Fruit fly (Drosophila melanogaster): ENCODE results near the gene CG6678.

CG6678 gene

DNA sequence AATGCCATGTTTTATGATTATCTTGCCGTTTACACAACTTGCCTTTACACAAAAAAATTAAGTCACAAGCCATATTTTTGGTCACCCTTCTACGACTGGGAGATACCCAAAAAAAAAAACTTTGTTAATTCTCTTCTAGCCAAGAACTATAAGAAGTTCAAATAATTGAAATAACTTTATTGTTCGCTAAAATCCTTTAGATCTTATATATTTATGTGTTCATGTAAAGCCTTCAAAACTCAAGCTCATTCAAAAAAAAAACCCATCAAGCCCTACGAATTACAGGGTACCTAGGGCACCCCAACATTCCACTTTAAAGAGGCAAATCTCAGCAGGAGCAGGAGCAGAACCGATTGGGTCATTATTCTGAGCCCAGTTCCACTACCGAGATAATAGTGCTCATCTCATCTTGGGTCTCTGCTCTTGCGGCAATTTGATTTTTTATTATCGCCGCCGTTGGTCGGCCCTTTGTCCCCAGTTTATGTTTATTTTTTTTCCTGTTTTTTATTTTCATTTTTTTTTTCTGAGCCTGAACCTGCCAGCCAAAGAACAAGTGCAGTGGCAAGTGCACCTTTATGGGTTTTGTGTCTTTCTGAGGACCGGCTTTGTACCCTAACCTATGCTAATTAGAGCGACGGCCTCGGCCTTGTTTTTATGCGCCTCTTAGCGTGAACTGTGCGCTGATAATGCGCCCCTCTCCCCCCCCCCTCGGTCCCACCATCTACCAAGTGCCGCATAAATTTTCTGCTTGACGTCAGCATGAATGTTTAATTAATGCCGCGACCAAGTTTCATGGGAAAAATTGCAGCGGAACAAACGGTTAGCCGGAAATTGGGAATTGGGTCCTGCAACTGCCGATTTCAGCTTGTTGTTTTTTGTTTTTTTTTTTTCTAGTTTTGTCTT is 45.1 kb upstream of the CG6678 start:
- no peak for TF ChIP-seq CG11085 (GFP tag; IDR thresholded peaks at IDR 0.05)
- peak; percentile 18; the same call in 1 of the 3 replicates for TF ChIP-seq row (GFP tag; IDR thresholded peaks at IDR 0.05)
- peak; percentile 1 for TF ChIP-seq phol (tag; optimal IDR thresholded peaks at IDR 0.05)
- TF ChIP-seq Xrp1 (GFP tag; IDR thresholded peaks at IDR 0.05), result peak; percentile 23; the same call in 1 of the 2 replicates
- TF ChIP-seq dmrt11E (tag; optimal IDR thresholded peaks at IDR 0.05), result peak; percentile 31
- TF ChIP-seq nom (GFP tag; optimal IDR thresholded peaks at IDR 0.05), result peak; percentile 60
- TF ChIP-seq crol (GFP tag; IDR thresholded peaks at IDR 0.05), result peak; percentile 86
- peak; percentile 14 for TF ChIP-seq gem (tag; optimal IDR thresholded peaks at IDR 0.05)
- TF ChIP-seq vvl (GFP tag; IDR thresholded peaks at IDR 0.05), result peak; percentile 86
- peak; percentile 47 for TF ChIP-seq sqz (GFP tag; optimal IDR thresholded peaks at IDR 0.05)
- TF ChIP-seq Ets65A (GFP tag), result peak; percentile 23
- TF ChIP-seq da (GFP tag; optimal IDR thresholded peaks at IDR 0.05), result no peak
- no peak for TF ChIP-seq prd (optimal IDR thresholded peaks at IDR 0.05)
- TF ChIP-seq prd (GFP tag; IDR thresholded peaks at IDR 0.05), result no peak
- TF ChIP-seq D19B (GFP tag; optimal IDR thresholded peaks at IDR 0.05), result peak; percentile 35
- TF ChIP-seq CG32772 (GFP tag; IDR thresholded peaks at IDR 0.05), result 0 out of 2 replicates have a peak, but pooled peaks have one; percentile 32
- peak; percentile 52 for TF ChIP-seq sens (GFP tag)
- no peak for TF ChIP-seq ci (GFP tag; IDR thresholded peaks at IDR 0.05)

- no peak for TF ChIP-seq lilli (GFP tag; optimal IDR thresholded peaks at IDR 0.05)
These were observed 43.2 kb upstream of the CG6678 start, which contains the start of gene Gr93b for dm6 chr3R:21843665-21844064. Gene Gr93b, minus strand, starts transcription at chr3R:21843765.

dm6 chr3R:21845165-21845564 is 41.7 kb upstream of the CG6678 start, which contains the start of gene Gr93c:
Gene Gr93c, minus strand, starts transcription at chr3R:21845265.
- no peak for TF ChIP-seq bbx (GFP tag; IDR thresholded peaks at IDR 0.05; ENCODE audit: partially characterized antibody)
- no peak for TF ChIP-seq sqz (GFP tag; optimal IDR thresholded peaks at IDR 0.05)
- no peak for TF ChIP-seq zfh2 (GFP tag; optimal IDR thresholded peaks at IDR 0.05)
- no peak for TF ChIP-seq CG8089 (GFP tag; optimal IDR thresholded peaks at IDR 0.05)
- TF ChIP-seq Mad (GFP tag; optimal IDR thresholded peaks at IDR 0.05), result no peak
- no peak for TF ChIP-seq pum (GFP tag; optimal IDR thresholded peaks at IDR 0.05)
- TF ChIP-seq CG1529 (GFP tag; optimal IDR thresholded peaks at IDR 0.05), result no peak
- no peak for TF ChIP-seq CG12744 (GFP tag; optimal IDR thresholded peaks at IDR 0.05)
- no peak for TF ChIP-seq cg (GFP tag; optimal IDR thresholded peaks at IDR 0.05)
- no peak for TF ChIP-seq HHEX (GFP tag; optimal IDR thresholded peaks at IDR 0.05)
- no peak for TF ChIP-seq CG12942 (GFP tag; optimal IDR thresholded peaks at IDR 0.05)
- no peak for TF ChIP-seq dm (GFP tag; optimal IDR thresholded peaks at IDR 0.05)
- TF ChIP-seq CG10431 (GFP tag; optimal IDR thresholded peaks at IDR 0.05), result no peak
- TF ChIP-seq croc (GFP tag; conservative IDR thresholded peaks at IDR 0.05), result no peak
- TF ChIP-seq CG9817 (tag; optimal IDR thresholded peaks at IDR 0.05), result no peak
- TF ChIP-seq CG34376 (GFP tag; optimal IDR thresholded peaks at IDR 0.05), result no peak
- no peak for TF ChIP-seq Gug (GFP tag; IDR thresholded peaks at IDR 0.05)
- TF ChIP-seq CG7556 (GFP tag; optimal IDR thresholded peaks at IDR 0.05), result no peak
- TF ChIP-seq Dll (GFP tag; IDR thresholded peaks at IDR 0.05; ENCODE audit: partially characterized antibody), result no peak
